Fruit fly (Drosophila melanogaster) whole organism, adult: ENCODE measurements around the gene CG9281.

Experiments used
- CG12768 ChIP-seq: fragments of 200-800 bp; sonication (Bioruptor generic); optimal IDR thresholded peaks from 2 replicates; lab custom pipeline; 2017; ENCODE audit warnings: missing biosample characterization, missing genetic modification characterization, mild to moderate bottlenecking, moderate library complexity, missing genetic modification reagents
- CG14711 ChIP-seq: fragments of 200-800 bp; sonication (Bioruptor generic); optimal IDR thresholded peaks from 2 replicates; lab custom pipeline; 2018; ENCODE audit warnings: missing biosample characterization, mild to moderate bottlenecking, missing genetic modification characterization, moderate library complexity
- CG33017 ChIP-seq: fragments of 200-800 bp; sonication (Bioruptor generic); optimal IDR thresholded peaks from 2 replicates; lab custom pipeline; 2018; ENCODE audit warnings: missing biosample characterization, mild to moderate bottlenecking, missing genetic modification characterization, moderate library complexity
- CG7101 ChIP-seq: fragments of 200-800 bp; sonication (Bioruptor generic); optimal IDR thresholded peaks from 2 replicates; lab custom pipeline; 2018; ENCODE audit warnings: missing biosample characterization, mild to moderate bottlenecking, missing genetic modification characterization, moderate library complexity
- cnc ChIP-seq, 2 experiments: fragments of >200 bp; optimal IDR thresholded peaks; 2 replicates each; lab custom pipeline; 2017
- kay ChIP-seq: fragments of 200-800 bp; sonication (Bioruptor generic); peaks from one replicate; lab custom pipeline; 2016; ENCODE audit warnings: missing biosample characterization, missing genetic modification characterization, borderline replicate concordance
- ovo ChIP-seq: fragments of 200-800 bp; sonication (Bioruptor generic); optimal IDR thresholded peaks from 2 replicates; lab custom pipeline; 2016; ENCODE audit warnings: missing biosample characterization, missing genetic modification characterization
- toe ChIP-seq: fragments of 200-800 bp; sonication (Bioruptor generic); optimal IDR thresholded peaks from 2 replicates; lab custom pipeline; 2016; ENCODE audit warnings: missing biosample characterization, missing genetic modification characterization

- no peak for TF ChIP-seq toe (GFP tag; lab: Kevin White, UChicago)
- TF ChIP-seq cnc (optimal IDR thresholded peaks at IDR 0.05; lab: Kevin White, UChicago) = no peak
- no peak for TF ChIP-seq CG33017 (tag; lab: Kevin White, UChicago)
- TF ChIP-seq kay (GFP tag; lab: Kevin White, UChicago) = no peak
- no peak for TF ChIP-seq ovo (GFP tag; lab: Kevin White, UChicago)
- no peak for TF ChIP-seq CG14711 (tag; lab: Kevin White, UChicago)
- TF ChIP-seq CG12768 (GFP tag; lab: Kevin White, UChicago) = no peak
- no peak for TF ChIP-seq CG7101 (tag; lab: Kevin White, UChicago)
Measured at dm6 chrX:15759752-15760446, 49.6 kb upstream of the CG9281 start.
